Worm (Caenorhabditis elegans): Measurements from ENCODE around the gene nhr-3.

ce11 chrX:14534596-14534995 is 23.7 kb upstream of the nhr-3 start:
- no peak for TF ChIP-seq elt-3 (tag; optimal IDR thresholded peaks at IDR 0.05)
- no peak for TF ChIP-seq ama-1 (optimal IDR thresholded peaks at IDR 0.05)
- no peak for TF ChIP-seq nhr-12 (tag; optimal IDR thresholded peaks at IDR 0.05)
- no peak for TF ChIP-seq ztf-11 (tag; optimal IDR thresholded peaks at IDR 0.05)
